Fruit fly (Drosophila melanogaster): ENCODE data around the gene CG31200.

CG31200 gene

DNA sequence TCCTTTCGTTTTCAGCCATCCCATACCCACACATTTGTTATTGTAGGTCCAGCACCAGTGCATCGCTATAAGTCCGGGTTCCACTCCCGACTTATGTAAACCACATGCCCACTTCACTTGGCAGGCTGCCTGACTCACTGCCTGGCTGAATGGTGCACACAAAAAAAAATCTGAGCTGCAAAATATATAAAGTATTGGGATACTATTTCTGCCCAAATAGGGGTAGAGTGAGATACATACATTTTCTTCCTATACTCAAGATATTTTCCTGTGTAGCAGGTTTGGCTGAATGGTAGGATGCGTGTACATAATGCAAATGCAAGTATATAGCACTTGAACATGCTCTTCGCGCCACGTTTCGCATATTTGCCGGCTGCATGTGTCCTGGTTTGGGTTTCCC, 28.0 kb upstream of the CG31200 start (continued):
- TF ChIP-seq Gug (GFP tag; IDR thresholded peaks at IDR 0.05) (no peak), achi (GFP tag; optimal IDR thresholded peaks at IDR 0.05) (peak; percentile 45), CG10631 (GFP tag; optimal IDR thresholded peaks at IDR 0.05) (peak; percentile 46), CG6276 (GFP tag; optimal IDR thresholded peaks at IDR 0.05) (no peak), dac (GFP tag; optimal IDR thresholded peaks at IDR 0.05) (no peak), Sox15 (GFP tag; optimal IDR thresholded peaks at IDR 0.05) (no peak), Met (GFP tag; optimal IDR thresholded peaks at IDR 0.05) (peak; percentile 24), CG6792 (GFP tag; optimal IDR thresholded peaks at IDR 0.05) (peak; percentile 42), CG11762 (GFP tag; optimal IDR thresholded peaks at IDR 0.05; ENCODE audit: insufficient read depth) (no peak), CG11902 (GFP tag; optimal IDR thresholded peaks at IDR 0.05) (no peak), CG15336 (GFP tag; IDR thresholded peaks at IDR 0.05) (0 out of 2 replicates have a peak, but pooled peaks have one; percentile 35), CG4318 (GFP tag; optimal IDR thresholded peaks at IDR 0.05) (no peak), vri (GFP tag; optimal IDR thresholded peaks at IDR 0.05) (no peak), Blimp-1 (GFP tag; optimal IDR thresholded peaks at IDR 0.05) (no peak), dsx (GFP tag; optimal IDR thresholded peaks at IDR 0.05; ENCODE audit: poor library complexity, severe bottlenecking) (peak; percentile 31), Sox102F (GFP tag; optimal IDR thresholded peaks at IDR 0.05) (peak; percentile 8), CG34406 (GFP tag; optimal IDR thresholded peaks at IDR 0.05) (no peak), CG8319 (GFP tag; optimal IDR thresholded peaks at IDR 0.05) (no peak), Smox (GFP tag; optimal IDR thresholded peaks at IDR 0.05) (no peak), CG7368 (GFP tag; optimal IDR thresholded peaks at IDR 0.05) (peak; percentile 63), Sox14 (GFP tag; optimal IDR thresholded peaks at IDR 0.05) (peak; percentile 29), Ets21C (GFP tag; optimal IDR thresholded peaks at IDR 0.05) (no peak), acj6 (GFP tag; optimal IDR thresholded peaks at IDR 0.05) (peak; percentile 39), cyc (GFP tag; optimal IDR thresholded peaks at IDR 0.05) (peak; percentile 0), net (GFP tag; optimal IDR thresholded peaks at IDR 0.05) (peak; percentile 6), lz (GFP tag; optimal IDR thresholded peaks at IDR 0.05) (peak; percentile 27), CG6163 (GFP tag; IDR thresholded peaks at IDR 0.05) (0 out of 3 replicates have a peak, but pooled peaks have one; percentile 52), Eip93F (GFP tag; optimal IDR thresholded peaks at IDR 0.05) (no peak), fd85E (GFP tag; optimal IDR thresholded peaks at IDR 0.05) (no peak), svp (GFP tag) (peak; percentile 69), CG9139 (GFP tag; optimal IDR thresholded peaks at IDR 0.05) (no peak), Ets96B (tag; optimal IDR thresholded peaks at IDR 0.05) (peak; percentile 47), eg (GFP tag; IDR thresholded peaks at IDR 0.05) (no peak; the same call in 2 of the 3 replicates), esn (GFP tag; optimal IDR thresholded peaks at IDR 0.05) (peak; percentile 39)

DNA sequence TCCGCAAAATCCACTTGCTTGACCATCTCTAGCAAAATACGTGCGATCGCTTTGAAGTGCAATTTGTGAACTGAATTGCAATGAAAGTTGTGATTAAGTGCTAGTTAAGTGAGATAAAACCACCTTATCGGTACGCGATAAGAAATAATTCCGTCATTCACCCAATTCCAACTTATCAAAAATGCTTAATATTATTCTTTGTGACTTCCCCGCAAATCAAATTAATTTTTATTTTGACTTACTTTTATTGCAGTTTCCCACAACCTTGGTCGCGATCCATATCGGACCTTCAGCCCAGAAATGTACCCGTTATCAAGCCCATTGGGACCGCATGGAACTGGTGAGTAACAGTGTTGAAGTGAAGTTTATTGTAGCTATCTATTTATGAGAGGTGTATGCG, 27.4 kb upstream of the CG31200 start, which contains the start of gene Takl1:
Takl1 (minus strand) TSS at position 59 of the 400 bp plus-strand sequence.
- TF ChIP-seq Gug (GFP tag; IDR thresholded peaks at IDR 0.05) (no peak), vri (GFP tag; optimal IDR thresholded peaks at IDR 0.05) (peak; percentile 18)

DNA sequence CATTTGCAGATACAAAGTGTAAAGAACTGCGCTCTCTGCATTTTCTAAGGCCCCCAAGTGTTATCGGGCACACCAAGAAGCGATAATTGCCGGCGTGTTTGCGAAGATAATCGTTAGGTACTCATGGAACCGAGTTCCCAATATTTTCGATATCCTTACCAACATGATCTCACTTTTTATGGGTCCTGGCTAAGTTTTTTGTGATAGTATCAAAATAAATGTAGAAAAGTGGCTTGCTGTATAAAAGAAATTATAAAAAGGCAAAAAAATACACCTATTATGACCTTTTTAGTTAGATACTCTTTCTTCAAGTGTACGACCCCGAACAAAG, 21.0 kb upstream of the CG31200 start:
- TF ChIP-seq spab (GFP tag; optimal IDR thresholded peaks at IDR 0.05) = no peak
- peak; percentile 63 for TF ChIP-seq Eip78C (GFP tag)
- TF ChIP-seq CG32006 (GFP tag; optimal IDR thresholded peaks at IDR 0.05) = no peak
- TF ChIP-seq cyc (GFP tag; optimal IDR thresholded peaks at IDR 0.05) = no peak
- TF ChIP-seq acj6 (GFP tag; optimal IDR thresholded peaks at IDR 0.05) = no peak
- TF ChIP-seq Hr4 (GFP tag; optimal IDR thresholded peaks at IDR 0.05) = no peak
- TF ChIP-seq CG8632 (GFP tag; optimal IDR thresholded peaks at IDR 0.05) = no peak
- TF ChIP-seq salr (GFP tag; optimal IDR thresholded peaks at IDR 0.05) = no peak
- TF ChIP-seq CG3919 (GFP tag; optimal IDR thresholded peaks at IDR 0.05) = no peak
- no peak for TF ChIP-seq CG6854 (GFP tag; optimal IDR thresholded peaks at IDR 0.05)
- peak; percentile 13 for TF ChIP-seq CG10631 (GFP tag; optimal IDR thresholded peaks at IDR 0.05)
- TF ChIP-seq Sox15 (GFP tag; optimal IDR thresholded peaks at IDR 0.05) = no peak
- TF ChIP-seq CG31627 (GFP tag; optimal IDR thresholded peaks at IDR 0.05) = no peak
- no peak for TF ChIP-seq CG6163 (GFP tag; IDR thresholded peaks at IDR 0.05)
- no peak for TF ChIP-seq Ets96B (tag; optimal IDR thresholded peaks at IDR 0.05)
- TF ChIP-seq svp (GFP tag) = peak; percentile 93

All from whole organism, prepupa.